Worm (Caenorhabditis elegans): ENCODE data around the gene cpz-2.
A peak's percentile ranks its signal among the peaks of the same experiment; 100 is the strongest.

Gene cpz-2

ce11 chrV:13342235-13342634 is 38.8 kb upstream of the cpz-2 start:
- TF ChIP-seq ceh-43 (GFP tag; optimal IDR thresholded peaks at IDR 0.05), result no peak
- TF ChIP-seq nhr-12 (tag; optimal IDR thresholded peaks at IDR 0.05), result no peak
- no peak for TF ChIP-seq lin-13 (tag; optimal IDR thresholded peaks at IDR 0.05)
- no peak for TF ChIP-seq sem-2 (GFP tag; optimal IDR thresholded peaks at IDR 0.05)
- TF ChIP-seq nhr-28 (tag; optimal IDR thresholded peaks at IDR 0.05), result no peak
- no peak for TF ChIP-seq nhr-237 (tag; optimal IDR thresholded peaks at IDR 0.05)
- TF ChIP-seq pha-4 (tag; optimal IDR thresholded peaks at IDR 0.05), result no peak
- no peak for TF ChIP-seq bed-3 (GFP tag; optimal IDR thresholded peaks at IDR 0.05)
- TF ChIP-seq ceh-39 (tag; optimal IDR thresholded peaks at IDR 0.05), result no peak
- no peak for TF ChIP-seq sptf-1 (tag; optimal IDR thresholded peaks at IDR 0.05)
- TF ChIP-seq drap-1 (GFP tag; optimal IDR thresholded peaks at IDR 0.05), result no peak
- no peak for TF ChIP-seq zip-8 (tag; optimal IDR thresholded peaks at IDR 0.05)
- TF ChIP-seq flh-1 (GFP tag; optimal IDR thresholded peaks at IDR 0.05), result no peak
- TF ChIP-seq ham-2 (GFP tag; optimal IDR thresholded peaks at IDR 0.05), result no peak
- TF ChIP-seq ceh-83 (GFP tag; optimal IDR thresholded peaks at IDR 0.05), result no peak
- TF ChIP-seq blmp-1 (tag; optimal IDR thresholded peaks at IDR 0.05), result no peak
- no peak for TF ChIP-seq unc-120 (tag; optimal IDR thresholded peaks at IDR 0.05; ENCODE audit: poor library complexity, severe bottlenecking)
- no peak for TF ChIP-seq mab-5 (tag; optimal IDR thresholded peaks at IDR 0.05)

ce11 chrV:13345867-13346328 is 35.1 kb upstream of the cpz-2 start, which contains the start of gene twk-43:
Gene twk-43 (plus strand): TSS chrV:13346278.
- TF ChIP-seq nhr-12 (tag; optimal IDR thresholded peaks at IDR 0.05) (no peak), unc-62 (GFP tag; optimal IDR thresholded peaks at IDR 0.05) (peak; percentile 82), mab-5 (tag; optimal IDR thresholded peaks at IDR 0.05) (peak; percentile 71), ceh-83 (GFP tag; optimal IDR thresholded peaks at IDR 0.05) (no peak), elt-1 (tag; optimal IDR thresholded peaks at IDR 0.05; ENCODE audit: borderline replicate concordance, insufficient read depth) (no peak)

- TF ChIP-seq bed-3 (GFP tag; optimal IDR thresholded peaks at IDR 0.05) (no peak), unc-39 (tag; optimal IDR thresholded peaks at IDR 0.05) (no peak), lin-13 (tag; optimal IDR thresholded peaks at IDR 0.05) (no peak), pha-4 (tag; optimal IDR thresholded peaks at IDR 0.05) (no peak), ceh-43 (GFP tag; optimal IDR thresholded peaks at IDR 0.05) (no peak), mls-2 (tag; optimal IDR thresholded peaks at IDR 0.05) (no peak), lsy-2 (tag; optimal IDR thresholded peaks at IDR 0.05) (no peak), zip-8 (tag; optimal IDR thresholded peaks at IDR 0.05) (no peak), nhr-76 (tag; optimal IDR thresholded peaks at IDR 0.05) (no peak), nhr-28 (tag; optimal IDR thresholded peaks at IDR 0.05) (no peak), ceh-39 (tag; optimal IDR thresholded peaks at IDR 0.05) (no peak), flh-1 (GFP tag; optimal IDR thresholded peaks at IDR 0.05) (no peak), elt-1 (tag; optimal IDR thresholded peaks at IDR 0.05; ENCODE audit: borderline replicate concordance, insufficient read depth) (no peak), ham-2 (GFP tag; optimal IDR thresholded peaks at IDR 0.05) (no peak), lin-32 (GFP tag; optimal IDR thresholded peaks at IDR 0.05) (no peak), ces-1 (GFP tag; optimal IDR thresholded peaks at IDR 0.05) (no peak), ztf-11 (tag; optimal IDR thresholded peaks at IDR 0.05) (no peak)
These were observed 30.7 kb upstream of the cpz-2 start for ce11 chrV:13350302-13350701.

ce11 chrV:13351773-13352172 is 29.2 kb upstream of the cpz-2 start:
- no peak for TF ChIP-seq flh-1 (GFP tag; optimal IDR thresholded peaks at IDR 0.05)
- peak; percentile 9 for TF ChIP-seq unc-62 (GFP tag; optimal IDR thresholded peaks at IDR 0.05)

ce11 chrV:13352415-13352814 is 28.6 kb upstream of the cpz-2 start:
- no peak for TF ChIP-seq M03D4.4 (tag; optimal IDR thresholded peaks at IDR 0.05)
- TF ChIP-seq hlh-1 (tag; optimal IDR thresholded peaks at IDR 0.05), result no peak
- no peak for TF ChIP-seq ceh-43 (GFP tag; optimal IDR thresholded peaks at IDR 0.05)
- TF ChIP-seq unc-39 (tag; optimal IDR thresholded peaks at IDR 0.05), result no peak
- TF ChIP-seq sptf-1 (tag; optimal IDR thresholded peaks at IDR 0.05), result no peak
- no peak for TF ChIP-seq mep-1 (tag; optimal IDR thresholded peaks at IDR 0.05)
- TF ChIP-seq bed-3 (GFP tag; optimal IDR thresholded peaks at IDR 0.05), result no peak
- TF ChIP-seq nhr-237 (tag; optimal IDR thresholded peaks at IDR 0.05), result no peak
- no peak for TF ChIP-seq nhr-76 (tag; optimal IDR thresholded peaks at IDR 0.05)
- no peak for TF ChIP-seq ham-2 (GFP tag; optimal IDR thresholded peaks at IDR 0.05)
- TF ChIP-seq lsy-2 (tag; optimal IDR thresholded peaks at IDR 0.05), result no peak
- TF ChIP-seq nhr-2 (tag; optimal IDR thresholded peaks at IDR 0.05), result no peak
- TF ChIP-seq tbx-8 (GFP tag; optimal IDR thresholded peaks at IDR 0.05), result no peak
- TF ChIP-seq lin-32 (GFP tag; optimal IDR thresholded peaks at IDR 0.05), result no peak
- TF ChIP-seq ceh-39 (tag; optimal IDR thresholded peaks at IDR 0.05), result no peak
- no peak for TF ChIP-seq zip-8 (tag; optimal IDR thresholded peaks at IDR 0.05)
- no peak for TF ChIP-seq elt-3 (tag; optimal IDR thresholded peaks at IDR 0.05)
- TF ChIP-seq mls-2 (tag; optimal IDR thresholded peaks at IDR 0.05), result no peak
